Fruit fly (Drosophila melanogaster) whole organism, embryonic: ENCODE measurements around the gene PXo.

Source experiments
- CG17359 ChIP-seq: fragments of 200-800 bp; sonication (Bioruptor generic); optimal IDR thresholded peaks from 3 replicates; lab custom pipeline; 2018; ENCODE audit warnings: missing biosample characterization, mild to moderate bottlenecking, missing genetic modification characterization, moderate library complexity
- CG8290 ChIP-seq, 3 experiments: fragments of 200-800 bp; sonication (Bioruptor generic); optimal IDR thresholded peaks; 2 replicates each; lab custom pipeline; 2016 to 2019; ENCODE audit warnings: missing biosample characterization in 3 of 3, missing genetic modification characterization in 3 of 3, mild to moderate bottlenecking in 2 of 3, moderate library complexity in 1 of 3
- HmgZ ChIP-seq: fragments of 200-800 bp; sonication (Bioruptor generic); optimal IDR thresholded peaks from 2 replicates; lab custom pipeline; 2018; ENCODE audit warnings: missing biosample characterization, mild to moderate bottlenecking, missing genetic modification characterization
- NFAT ChIP-seq: fragments of 200-800 bp; sonication (Bioruptor generic); IDR thresholded peaks from 2 replicates; pipeline ENCODE4 v1.3.6; 2022; ENCODE audit warnings: missing biosample characterization, missing genetic modification characterization
- Vsx1 ChIP-seq: fragments of 200-800 bp; sonication (Bioruptor generic); optimal IDR thresholded peaks from 2 replicates; lab custom pipeline; 2017; ENCODE audit warnings: missing biosample characterization, mild to moderate bottlenecking, missing genetic modification characterization, missing genetic modification reagents
- ase ChIP-seq: fragments of 200-800 bp; sonication (Bioruptor generic); IDR thresholded peaks from 3 replicates; pipeline ENCODE4 v1.3.6; 2022; ENCODE audit warnings: missing biosample characterization, missing genetic modification characterization
- dati ChIP-seq: fragments of 200-800 bp; sonication (Bioruptor generic); IDR thresholded peaks from 2 replicates; pipeline ENCODE4 v1.3.6; 2022; ENCODE audit warnings: missing biosample characterization, missing genetic modification characterization
- ranshi ChIP-seq: fragments of 200-800 bp; sonication (Bioruptor generic); IDR thresholded peaks from 2 replicates; pipeline ENCODE4 v1.3.6; 2022; ENCODE audit warnings: missing biosample characterization, missing genetic modification characterization
- salm ChIP-seq: fragments of 200-800 bp; sonication (Bioruptor generic); optimal IDR thresholded peaks from 2 replicates; lab custom pipeline; 2018; ENCODE audit warnings: missing biosample characterization, mild to moderate bottlenecking, missing genetic modification characterization
- tup ChIP-seq: fragments of 200-800 bp; sonication (Bioruptor generic); optimal IDR thresholded peaks from 2 replicates; lab custom pipeline; 2016; ENCODE audit warnings: missing biosample characterization, mild to moderate bottlenecking, missing genetic modification characterization, moderate library complexity

DNA sequence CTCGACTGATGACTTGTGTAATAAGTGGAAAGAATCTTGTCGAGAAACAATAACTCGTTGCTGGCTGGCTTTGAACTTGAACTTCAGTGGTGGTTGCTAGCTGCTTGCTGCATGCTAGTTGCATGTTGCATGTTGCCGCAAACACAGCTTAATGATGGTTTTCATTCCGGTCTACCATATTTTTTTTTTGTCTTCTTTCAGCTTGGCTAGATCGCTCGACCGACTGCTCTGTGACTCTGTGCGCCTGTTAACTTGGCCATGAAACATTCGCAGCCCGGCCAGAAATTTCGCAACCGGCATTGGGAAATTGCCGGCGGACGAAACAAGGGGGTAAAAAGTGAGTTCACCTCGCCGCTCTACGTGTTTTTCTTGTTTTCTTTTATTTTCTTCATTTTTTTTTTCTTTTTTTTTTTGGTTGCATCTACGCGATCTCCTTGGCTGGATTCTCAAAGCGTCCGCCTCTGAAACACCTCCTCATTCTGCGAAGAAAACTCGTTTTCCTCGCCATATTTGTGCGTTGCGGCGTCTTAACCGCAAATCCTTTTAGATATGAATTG, 22.3 kb upstream of the PXo start:
- TF ChIP-seq ase (GFP tag; lab: Robert Waterston, UW) (no peak), HmgZ (no peak), salm (tag; lab: Kevin White, UChicago) (no peak), NFAT (GFP tag; lab: Robert Waterston, UW) (no peak), dati (GFP tag; lab: Robert Waterston, UW) (no peak), CG8290 (GFP tag; optimal IDR thresholded peaks at IDR 0.05; lab: Kevin White, UChicago) (no peak), CG8290 (tag; optimal IDR thresholded peaks at IDR 0.05; lab: Kevin White, UChicago) (no peak), Vsx1 (GFP tag; lab: Kevin White, UChicago) (no peak), ranshi (GFP tag; lab: Robert Waterston, UW) (no peak), CG17359 (tag; lab: Kevin White, UChicago) (no peak), tup (no peak)
